Worm (Caenorhabditis elegans): Measurements from ENCODE around the gene B0302.4.
A peak's percentile ranks its signal among the peaks of the same experiment; 100 is the strongest.

Gene B0302.4

DNA sequence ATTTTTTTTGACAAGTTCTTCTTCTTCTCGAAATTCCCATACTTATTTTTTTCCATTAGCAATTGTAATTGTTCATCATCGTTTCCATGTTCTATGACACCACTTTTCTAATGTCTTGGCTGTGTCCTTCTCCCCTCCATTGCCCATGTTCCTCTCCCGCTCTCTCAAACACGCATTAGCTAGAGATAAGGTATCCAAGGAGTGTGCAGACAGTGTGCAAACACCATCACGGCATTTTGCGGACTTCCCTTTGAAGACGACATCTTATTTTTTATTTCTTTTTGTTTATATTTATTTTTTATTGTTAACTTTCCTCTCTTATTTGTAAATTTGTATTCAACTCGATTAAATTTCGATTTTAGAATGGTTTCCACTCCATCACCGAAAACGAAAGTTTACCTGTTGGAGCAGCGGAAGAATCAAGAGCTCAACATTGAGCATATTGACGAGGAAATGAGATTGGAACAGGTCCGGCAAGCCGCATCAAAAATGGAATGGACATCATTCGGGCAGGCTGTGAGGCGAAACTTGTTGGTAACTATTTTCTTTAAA, 25.3 kb downstream of the B0302.4 start, which contains the start of gene mdt-1.2:
Gene mdt-1.2, plus strand, starts transcription at position 363 of the 552 bp plus-strand sequence.
- TF ChIP-seq sem-2 (GFP tag; optimal IDR thresholded peaks at IDR 0.05) (no peak), flh-1 (GFP tag; optimal IDR thresholded peaks at IDR 0.05) (no peak), nhr-2 (tag; optimal IDR thresholded peaks at IDR 0.05) (peak; percentile 22), ceh-39 (tag; optimal IDR thresholded peaks at IDR 0.05) (peak; percentile 60), mab-5 (tag; optimal IDR thresholded peaks at IDR 0.05) (no peak), sptf-1 (tag; optimal IDR thresholded peaks at IDR 0.05) (peak; percentile 61), lsy-2 (tag; optimal IDR thresholded peaks at IDR 0.05) (peak; percentile 1), elt-1 (tag; optimal IDR thresholded peaks at IDR 0.05; ENCODE audit: borderline replicate concordance, insufficient read depth) (no peak), nhr-12 (tag; optimal IDR thresholded peaks at IDR 0.05) (no peak), blmp-1 (tag; optimal IDR thresholded peaks at IDR 0.05) (no peak), unc-120 (tag; optimal IDR thresholded peaks at IDR 0.05; ENCODE audit: poor library complexity, severe bottlenecking) (peak; percentile 91), mep-1 (tag; optimal IDR thresholded peaks at IDR 0.05) (peak; percentile 91), pha-4 (tag; optimal IDR thresholded peaks at IDR 0.05) (peak; percentile 83), lin-32 (GFP tag; optimal IDR thresholded peaks at IDR 0.05) (no peak), M03D4.4 (tag; optimal IDR thresholded peaks at IDR 0.05) (peak; percentile 36), cnd-1 (tag; optimal IDR thresholded peaks at IDR 0.05) (peak; percentile 1), elt-3 (tag; optimal IDR thresholded peaks at IDR 0.05) (no peak), ces-1 (GFP tag; optimal IDR thresholded peaks at IDR 0.05) (peak; percentile 83), ceh-43 (GFP tag; optimal IDR thresholded peaks at IDR 0.05) (no peak), unc-39 (tag; optimal IDR thresholded peaks at IDR 0.05) (no peak), unc-62 (GFP tag; optimal IDR thresholded peaks at IDR 0.05) (no peak), tbx-8 (GFP tag; optimal IDR thresholded peaks at IDR 0.05) (no peak), nhr-76 (tag; optimal IDR thresholded peaks at IDR 0.05) (no peak), lin-13 (tag; optimal IDR thresholded peaks at IDR 0.05) (peak; percentile 57), ham-2 (GFP tag; optimal IDR thresholded peaks at IDR 0.05) (no peak), ceh-83 (GFP tag; optimal IDR thresholded peaks at IDR 0.05) (no peak), nhr-237 (tag; optimal IDR thresholded peaks at IDR 0.05) (peak; percentile 42), mls-2 (tag; optimal IDR thresholded peaks at IDR 0.05) (no peak)

DNA sequence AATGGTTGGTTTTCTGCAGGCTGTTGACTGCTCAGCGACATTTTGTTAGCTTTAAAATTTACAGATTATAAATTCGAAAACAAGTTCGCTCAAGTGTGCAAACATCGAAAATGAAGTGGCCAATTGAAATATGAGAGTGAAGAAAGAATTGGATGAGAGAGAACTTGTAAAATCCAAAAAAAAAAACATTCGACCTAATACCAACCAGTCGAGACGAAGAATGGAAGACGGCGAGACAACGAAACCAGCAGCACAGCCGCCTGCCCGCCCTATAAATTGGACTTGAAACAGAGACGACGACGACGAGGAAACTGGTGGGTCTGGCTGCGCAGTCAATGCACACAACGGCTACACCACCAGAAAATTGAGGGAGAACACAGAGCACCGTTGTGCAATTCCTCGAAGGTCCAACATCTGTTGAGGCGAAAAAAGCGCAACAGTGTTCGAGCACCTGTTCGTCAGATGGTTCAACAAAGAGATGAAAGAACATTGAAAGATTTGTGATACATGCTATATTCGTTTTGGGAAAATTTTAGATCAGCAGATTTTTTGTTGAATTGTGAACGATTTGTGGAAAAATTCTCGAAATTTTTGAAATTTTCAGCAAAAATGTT, 26.6 kb downstream of the B0302.4 start, which contains the start of gene T23C6.4:
Gene T23C6.4, minus strand, starts transcription at position 51 of the 614 bp plus-strand sequence.
- peak; percentile 64 for TF ChIP-seq cnd-1 (tag; optimal IDR thresholded peaks at IDR 0.05)
- peak; percentile 89 for TF ChIP-seq lin-32 (GFP tag; optimal IDR thresholded peaks at IDR 0.05)
- TF ChIP-seq blmp-1 (tag; optimal IDR thresholded peaks at IDR 0.05): no peak
- TF ChIP-seq hlh-1 (tag; optimal IDR thresholded peaks at IDR 0.05): peak; percentile 88

DNA sequence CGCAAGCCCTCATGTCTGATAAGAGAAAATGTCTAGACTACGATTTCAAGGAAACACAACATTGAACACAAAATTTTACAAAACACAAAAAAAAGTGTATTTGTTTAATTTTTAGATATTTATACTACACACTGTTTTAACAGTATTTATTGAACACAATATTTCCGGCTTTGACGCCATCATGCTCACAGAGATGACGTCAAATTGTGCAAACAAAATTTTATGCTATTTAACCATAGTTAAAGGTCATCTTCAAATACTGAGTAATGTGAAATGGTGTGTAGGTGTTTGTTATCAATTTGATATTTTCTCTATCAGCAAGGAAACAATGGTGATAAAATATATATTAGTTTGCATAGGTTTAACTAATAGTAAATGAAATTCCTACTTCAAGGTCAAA, 30.0 kb downstream of the B0302.4 start:
- TF ChIP-seq zip-8 (tag; optimal IDR thresholded peaks at IDR 0.05) (no peak), drap-1 (GFP tag; optimal IDR thresholded peaks at IDR 0.05) (no peak), nhr-12 (tag; optimal IDR thresholded peaks at IDR 0.05) (no peak), ceh-39 (tag; optimal IDR thresholded peaks at IDR 0.05) (no peak), elt-1 (tag; optimal IDR thresholded peaks at IDR 0.05; ENCODE audit: borderline replicate concordance, insufficient read depth) (no peak), tbx-8 (GFP tag; optimal IDR thresholded peaks at IDR 0.05) (no peak)

DNA sequence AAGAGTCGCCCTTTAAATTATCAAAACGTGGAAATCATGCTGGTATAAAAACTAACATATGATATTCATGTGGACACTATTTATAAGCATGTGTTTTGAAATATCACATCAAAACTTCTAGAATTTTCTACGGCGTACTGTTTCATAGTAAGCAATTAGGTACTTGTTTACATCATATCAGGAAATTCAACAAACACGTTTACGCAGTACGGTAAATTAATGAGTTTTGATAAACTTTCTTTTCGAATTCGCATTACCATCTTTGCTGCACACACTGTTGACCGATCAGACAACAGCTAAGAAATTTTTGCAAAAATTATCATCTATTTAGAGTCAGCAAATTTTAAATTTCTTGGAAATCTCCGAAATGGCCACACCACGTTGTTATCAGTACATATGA, 36.1 kb downstream of the B0302.4 start:
- TF ChIP-seq M03D4.4 (tag; optimal IDR thresholded peaks at IDR 0.05) (no peak), sem-2 (GFP tag; optimal IDR thresholded peaks at IDR 0.05) (no peak), mep-1 (tag; optimal IDR thresholded peaks at IDR 0.05) (no peak), nhr-12 (tag; optimal IDR thresholded peaks at IDR 0.05) (no peak), elt-1 (tag; optimal IDR thresholded peaks at IDR 0.05; ENCODE audit: borderline replicate concordance, insufficient read depth) (no peak), mab-5 (tag; optimal IDR thresholded peaks at IDR 0.05) (no peak), mls-2 (tag; optimal IDR thresholded peaks at IDR 0.05) (no peak), nhr-2 (tag; optimal IDR thresholded peaks at IDR 0.05) (no peak), ceh-39 (tag; optimal IDR thresholded peaks at IDR 0.05) (no peak), ces-1 (GFP tag; optimal IDR thresholded peaks at IDR 0.05) (no peak), bed-3 (GFP tag; optimal IDR thresholded peaks at IDR 0.05) (no peak), ceh-83 (GFP tag; optimal IDR thresholded peaks at IDR 0.05) (no peak), lin-32 (GFP tag; optimal IDR thresholded peaks at IDR 0.05) (no peak), ham-2 (GFP tag; optimal IDR thresholded peaks at IDR 0.05) (no peak), flh-1 (GFP tag; optimal IDR thresholded peaks at IDR 0.05) (no peak), nhr-28 (tag; optimal IDR thresholded peaks at IDR 0.05) (no peak), snpc-4 (tag; optimal IDR thresholded peaks at IDR 0.05) (no peak)

Data from whole organism, mixed stage, embryonic.